Worm (Caenorhabditis elegans) whole organism, young adult: ENCODE data around the gene flcn-1.

ENCODE experiments used
- K11D2.4 ChIP-seq: fragments of 200-800 bp; sonication (Bioruptor generic); IDR thresholded peaks from 2 replicates; pipeline ENCODE4 v1.3.6; 2022; ENCODE audit warnings: missing genetic modification reagents, missing genetic modification characterization, missing compliant biosample characterization
- Y56A3A.18 ChIP-seq: fragments of 200-800 bp; sonication (Bioruptor generic); IDR thresholded peaks from 2 replicates; pipeline ENCODE4 v1.3.6; 2022; ENCODE audit warnings: missing genetic modification reagents, missing genetic modification characterization, missing compliant biosample characterization
- ama-1 ChIP-seq, 3 experiments: fragments of 150-350 bp in 1 of 3; sonication (generic microtip) in 2 of 3; optimal IDR thresholded peaks; 2 replicates each; lab custom pipeline; 2014 to 2018; ENCODE audit warnings: missing biosample characterization in 2 of 3, missing genetic modification characterization in 2 of 3, missing genetic modification reagents in 2 of 3
- ceh-91 ChIP-seq: fragments of 200-800 bp; sonication (Bioruptor generic); IDR thresholded peaks from 2 replicates; pipeline ENCODE4 v1.3.6; 2022; ENCODE audit warnings: missing genetic modification reagents, missing genetic modification characterization, missing compliant biosample characterization
- ets-4 ChIP-seq: fragments of 200-800 bp; sonication (Bioruptor generic); optimal IDR thresholded peaks from 2 replicates; lab custom pipeline; 2018; ENCODE audit warnings: mild to moderate bottlenecking, missing genetic modification characterization, missing compliant biosample characterization
- unc-130 ChIP-seq: sonication (generic microtip); optimal IDR thresholded peaks from 2 replicates; lab custom pipeline; 2016; ENCODE audit warnings: missing genetic modification reagents, missing genetic modification characterization, missing compliant biosample characterization

DNA sequence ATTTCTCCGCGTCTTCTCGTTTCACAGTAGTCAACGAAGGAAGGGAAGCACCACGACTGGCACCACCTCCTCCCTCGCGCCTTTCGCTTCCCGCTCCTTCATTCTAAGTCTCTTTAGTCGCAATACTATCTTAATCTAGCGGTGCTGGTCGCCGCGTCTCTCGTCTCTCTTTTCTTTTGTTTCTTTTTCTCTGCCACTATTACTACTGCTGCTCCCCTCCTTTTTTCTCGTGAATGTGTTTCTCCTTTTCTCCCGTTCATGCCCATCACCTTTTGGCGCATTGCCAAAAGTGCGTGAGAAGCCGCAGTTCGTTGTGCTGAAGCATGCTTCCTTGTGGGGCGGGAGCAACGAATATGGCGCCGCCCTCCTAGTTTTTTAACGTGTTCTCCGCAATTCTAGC lies 2.1 kb upstream of the flcn-1 start:
- no peak for TF ChIP-seq ceh-91 (GFP tag; lab: Robert Waterston, UW)
- no peak for TF ChIP-seq K11D2.4
- TF ChIP-seq ets-4 (GFP tag; lab: Kevin White, UChicago), result peak; percentile 39
- no peak for TF ChIP-seq Y56A3A.18 (GFP tag; lab: Robert Waterston, UW)
- TF ChIP-seq unc-130 (GFP tag; lab: Kevin White, UChicago), result no peak
- TF ChIP-seq ama-1 (optimal IDR thresholded peaks at IDR 0.05; lab: Kevin White, UChicago), result no peak
- TF ChIP-seq ama-1 (GFP tag; optimal IDR thresholded peaks at IDR 0.05; lab: Kevin White, UChicago), result no peak
